Fruit fly (Drosophila melanogaster) ovary, adult (tissue): ENCODE measurements around the gene ttk.
A peak's percentile ranks its signal among the peaks of the same experiment; 100 is the strongest.

Source experiments
- CG17801 ChIP-seq: fragments of 200-800 bp; optimal IDR thresholded peaks from 2 replicates; lab custom pipeline; 2019; ENCODE audit warnings: missing biosample characterization, mild to moderate bottlenecking, missing genetic modification characterization, moderate library complexity; ENCODE audit not compliant: partially characterized antibody

ttk gene

DNA sequence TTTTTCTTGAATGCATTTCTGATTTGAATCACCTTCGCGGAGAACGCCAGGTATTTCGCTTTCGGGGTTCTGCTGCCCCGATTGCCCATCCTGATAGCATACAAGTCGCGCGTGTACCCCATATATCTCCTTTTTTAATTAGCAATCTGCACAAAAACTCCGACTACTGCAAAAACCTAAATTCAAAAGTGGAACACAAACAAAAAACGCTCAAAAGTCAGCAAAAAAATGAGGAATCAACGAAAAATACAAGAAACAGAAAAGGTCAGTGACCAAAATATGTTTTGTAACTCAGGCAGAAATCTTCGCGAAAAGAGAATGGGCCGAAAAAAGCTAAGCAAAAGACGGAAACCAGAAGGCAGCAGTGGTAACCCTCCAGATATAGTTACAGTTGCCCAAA, 2.6 kb downstream of the ttk start:
- TF ChIP-seq CG17801 (GFP tag; lab: Kevin White, UChicago) = no peak

DNA sequence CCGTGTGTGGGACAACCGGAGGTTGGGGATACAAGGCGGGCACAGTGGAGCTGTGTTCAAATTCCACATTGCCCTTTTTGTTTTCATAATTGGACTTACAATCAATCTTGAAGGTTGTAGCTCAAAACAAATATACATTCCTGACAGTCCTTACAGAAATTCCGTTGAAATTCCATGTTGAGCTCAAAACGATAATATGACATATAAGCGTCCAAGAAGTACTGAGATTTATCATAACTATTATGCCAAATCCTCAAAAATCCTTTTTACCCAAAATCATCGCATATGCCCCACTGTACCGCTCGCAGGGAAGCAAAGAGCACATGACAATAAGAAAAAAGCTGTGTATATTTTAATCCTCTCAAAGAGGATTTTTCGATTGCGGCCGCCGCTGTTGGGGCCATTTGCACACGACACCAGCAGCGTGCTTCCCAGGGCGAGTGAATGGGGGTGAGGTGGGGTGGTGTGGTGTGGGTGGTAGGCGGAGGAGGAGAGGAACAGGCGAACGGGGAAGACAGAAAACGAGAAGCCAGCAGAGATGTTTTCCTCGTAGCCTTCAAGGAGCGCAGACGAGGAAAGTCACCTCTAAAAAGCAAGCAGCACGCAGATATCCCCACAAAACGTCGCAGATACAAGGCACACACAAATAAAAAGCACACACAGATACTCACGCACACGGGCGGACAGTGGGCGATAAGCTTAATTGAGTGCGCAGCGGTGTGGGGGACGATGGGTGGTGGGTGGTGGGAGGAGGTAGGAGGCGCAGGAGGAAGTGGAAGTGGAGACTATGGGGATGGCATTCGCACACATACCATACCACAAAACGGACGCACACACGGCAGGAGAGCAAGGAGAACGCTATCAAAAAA, 3.9 kb downstream of the ttk start:
- no peak for TF ChIP-seq CG17801 (GFP tag; lab: Kevin White, UChicago)

DNA sequence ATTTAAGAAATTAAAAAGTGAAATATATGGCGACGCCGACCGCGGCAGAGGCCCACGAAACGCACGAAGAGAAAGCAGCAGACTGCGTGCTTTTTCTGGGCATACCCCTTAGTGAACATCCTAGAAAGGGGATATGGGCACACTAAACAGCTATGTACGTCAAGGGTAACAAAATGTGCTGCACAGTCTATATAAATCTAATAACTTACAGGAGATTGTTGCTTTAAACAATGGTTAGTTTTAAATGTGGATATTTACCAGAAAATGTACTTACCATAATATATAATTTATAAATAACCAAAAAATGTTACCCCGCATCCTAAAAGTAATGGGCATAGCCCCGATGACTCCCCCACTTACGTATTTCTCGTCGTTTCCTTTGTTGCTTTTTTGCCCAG, 4.5 kb downstream of the ttk start:
- no peak for TF ChIP-seq CG17801 (GFP tag; lab: Kevin White, UChicago)

DNA sequence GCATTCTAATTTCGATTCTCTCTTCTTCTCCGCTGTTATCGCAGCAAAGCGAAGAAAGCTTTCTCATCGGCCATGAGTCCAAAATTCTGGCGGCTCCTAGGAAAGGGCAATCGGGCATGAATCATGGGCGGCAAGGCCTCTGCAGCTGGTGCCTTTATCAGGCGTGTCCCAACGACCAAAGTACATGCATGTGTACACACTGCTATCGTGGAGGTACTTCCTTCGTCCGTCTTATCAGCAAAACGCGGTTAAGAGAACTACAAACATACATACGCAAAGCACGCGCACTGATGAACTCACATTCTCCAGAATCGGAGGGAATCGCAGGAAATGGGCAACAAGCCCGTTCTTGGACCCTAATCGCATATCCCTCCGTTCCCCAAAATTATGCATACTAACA, 5.3 kb downstream of the ttk start:
- TF ChIP-seq CG17801 (GFP tag; lab: Kevin White, UChicago) = no peak

DNA sequence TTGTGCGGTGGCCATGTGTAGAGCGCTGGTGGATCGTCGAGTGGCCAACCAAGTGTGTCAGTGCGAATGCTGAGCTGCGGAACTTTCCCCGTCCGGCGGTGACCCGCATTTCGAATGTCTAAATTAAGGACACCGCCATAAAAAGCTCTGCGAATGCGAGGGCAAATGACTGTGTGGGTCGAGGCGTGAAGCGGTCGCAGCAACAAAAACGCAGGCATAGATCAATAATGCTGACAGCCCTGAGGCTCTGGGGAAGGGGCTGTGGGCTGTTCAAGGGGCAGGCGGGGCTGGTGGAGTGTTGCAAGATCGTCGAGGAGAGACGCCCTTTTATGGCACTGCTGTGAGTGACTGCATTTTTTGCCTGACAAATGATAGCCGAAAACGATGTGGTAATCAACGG, 5.8 kb downstream of the ttk start:
- no peak for TF ChIP-seq CG17801 (GFP tag; lab: Kevin White, UChicago)

DNA sequence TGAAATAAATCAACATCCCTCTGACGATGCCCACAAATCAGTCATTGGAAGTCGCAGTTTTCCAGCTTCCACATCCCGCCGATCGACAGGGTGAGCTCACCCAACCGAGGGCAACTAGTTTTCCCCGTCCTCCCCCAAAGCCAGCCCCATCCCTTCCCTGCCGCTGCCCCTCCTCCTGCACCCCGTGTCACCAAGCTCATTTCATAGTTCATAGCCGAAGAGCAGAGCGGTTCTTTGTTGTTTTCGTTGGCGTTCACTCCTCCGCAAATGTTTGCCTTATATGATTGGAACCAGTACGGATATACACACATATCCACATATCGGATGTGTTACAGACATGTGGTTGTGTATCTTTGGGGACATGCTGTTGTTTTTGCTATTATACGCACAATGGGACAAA, 6.4 kb downstream of the ttk start:
- no peak for TF ChIP-seq CG17801 (GFP tag; lab: Kevin White, UChicago)

DNA sequence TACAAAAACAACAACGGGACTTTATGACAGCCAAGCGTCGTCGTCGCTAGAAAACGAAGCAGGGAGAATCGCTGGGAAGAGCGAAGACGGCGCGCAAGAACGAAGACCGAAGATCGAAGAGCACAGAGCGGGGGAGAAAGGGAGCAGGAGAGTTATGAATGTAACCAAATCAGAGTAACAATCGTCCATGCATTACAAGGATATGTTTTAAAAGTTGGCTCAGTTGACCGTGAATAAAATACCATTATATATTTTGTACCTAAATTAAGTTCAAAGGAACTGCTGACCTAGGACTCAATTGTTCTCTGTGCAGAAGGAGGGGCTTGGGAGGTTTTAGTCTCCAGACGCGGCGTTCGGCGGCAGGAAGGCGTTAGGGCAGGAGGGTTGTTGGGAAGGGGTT, 7.8 kb downstream of the ttk start:
- TF ChIP-seq CG17801 (GFP tag; lab: Kevin White, UChicago) = no peak

DNA sequence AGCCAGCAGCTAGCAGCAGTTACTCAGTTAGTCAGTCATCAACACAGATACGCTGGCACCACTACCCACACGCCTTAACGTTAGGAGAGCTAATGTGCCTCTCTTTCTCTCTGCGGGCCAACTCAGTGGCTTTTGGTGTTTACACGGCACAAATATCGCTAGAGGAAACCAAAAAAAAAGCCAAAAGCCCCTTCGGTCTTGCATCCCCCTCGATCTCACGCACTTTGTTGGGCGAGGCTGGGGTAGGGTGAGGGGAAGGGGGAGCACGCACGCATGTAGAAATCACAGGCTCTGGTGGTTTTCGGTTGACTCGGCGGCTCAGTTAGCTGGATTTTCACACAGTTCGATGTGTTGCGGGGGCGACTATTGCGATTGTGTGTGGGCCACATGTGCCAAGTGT, 8.3 kb downstream of the ttk start:
- no peak for TF ChIP-seq CG17801 (GFP tag; lab: Kevin White, UChicago)

DNA sequence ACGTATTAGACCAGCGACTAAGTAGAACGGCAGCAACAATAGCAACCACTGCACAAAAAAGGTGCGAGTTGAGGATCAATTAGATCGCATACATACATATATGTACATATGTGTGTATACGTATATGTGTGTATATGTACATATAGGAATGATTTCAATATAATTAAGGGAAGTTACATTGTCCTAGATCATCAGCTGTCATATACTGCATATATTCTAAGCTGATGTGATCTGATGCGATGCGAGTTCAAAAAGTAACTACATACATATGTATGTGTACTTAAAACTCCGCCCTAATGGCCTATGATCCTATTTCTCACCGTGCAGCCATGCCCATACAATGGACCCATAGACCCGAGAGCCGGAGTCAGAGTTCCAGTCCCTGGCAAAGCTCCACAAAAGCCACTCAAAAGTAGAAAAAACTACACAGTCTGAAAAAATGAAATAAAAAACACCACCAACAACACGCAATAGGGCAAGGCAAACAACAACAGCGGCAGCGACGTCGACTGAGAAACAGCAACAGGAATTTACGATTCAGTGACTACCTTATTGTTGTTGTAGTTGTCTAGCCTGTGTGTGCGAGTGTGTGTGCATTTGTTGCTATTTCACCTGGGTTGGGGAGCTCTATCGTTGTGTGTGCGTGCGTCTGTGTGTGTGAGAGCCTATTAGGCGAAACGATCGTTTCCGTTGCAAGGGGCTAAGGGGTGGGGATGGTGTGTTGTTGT, 9.7 kb downstream of the ttk start:
- no peak for TF ChIP-seq CG17801 (GFP tag; lab: Kevin White, UChicago)

DNA sequence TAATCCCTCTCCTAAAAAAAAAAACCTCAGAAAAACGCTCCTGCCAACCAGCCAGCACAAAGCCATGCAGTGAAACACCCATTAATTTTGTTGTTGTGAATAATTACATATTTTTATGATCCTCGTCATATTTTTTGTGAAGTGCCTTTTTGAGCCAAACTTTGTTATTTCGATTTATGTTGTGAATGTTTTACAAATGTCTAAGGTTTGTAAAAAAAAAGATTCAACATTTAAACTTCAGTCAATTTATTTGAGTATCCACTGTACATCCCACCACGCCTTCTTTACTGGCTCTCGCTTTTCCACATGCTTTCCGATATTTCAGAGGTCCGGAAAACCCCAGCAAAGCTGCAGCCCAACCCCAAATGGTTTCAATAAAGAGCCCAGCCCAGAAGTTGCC, 10.5 kb downstream of the ttk start:
- no peak for TF ChIP-seq CG17801 (GFP tag; lab: Kevin White, UChicago)

DNA sequence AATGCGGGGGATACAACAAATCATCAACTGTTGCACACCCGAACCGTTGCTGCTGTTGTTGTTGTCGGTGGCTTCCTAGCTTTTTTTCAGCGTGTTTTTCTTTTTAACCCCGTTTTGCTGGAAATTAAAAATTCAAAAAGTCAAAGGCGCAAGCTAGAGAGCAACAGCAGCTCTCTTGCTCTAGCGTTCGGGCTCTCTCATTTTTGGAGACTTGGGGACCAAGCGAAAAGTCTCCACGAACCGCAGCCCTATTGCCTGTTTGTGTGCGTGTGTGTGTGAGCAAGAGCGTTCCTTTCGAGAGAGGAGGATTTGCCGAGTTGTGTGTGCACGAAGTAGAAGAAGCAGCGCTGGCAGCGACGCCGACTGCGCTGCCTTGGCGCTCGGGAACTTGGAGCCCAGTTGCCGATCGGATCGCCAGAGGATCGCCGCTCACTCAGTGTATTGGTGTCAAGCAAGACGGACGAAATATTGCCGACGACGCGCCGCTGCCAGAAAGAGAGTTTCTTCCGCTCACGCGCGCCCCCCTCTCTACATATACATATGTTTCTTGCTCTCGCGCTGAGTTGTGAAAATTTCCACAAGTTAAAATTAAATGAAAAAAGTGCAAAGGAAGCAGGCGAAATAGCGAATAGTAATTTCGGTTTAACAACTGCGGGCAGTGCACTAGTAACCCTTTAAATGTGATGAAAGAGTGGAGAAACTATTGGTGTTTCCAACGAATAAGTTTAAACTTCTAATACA, 11.1 kb downstream of the ttk start:
- peak; percentile 72 for TF ChIP-seq CG17801 (GFP tag; lab: Kevin White, UChicago)

DNA sequence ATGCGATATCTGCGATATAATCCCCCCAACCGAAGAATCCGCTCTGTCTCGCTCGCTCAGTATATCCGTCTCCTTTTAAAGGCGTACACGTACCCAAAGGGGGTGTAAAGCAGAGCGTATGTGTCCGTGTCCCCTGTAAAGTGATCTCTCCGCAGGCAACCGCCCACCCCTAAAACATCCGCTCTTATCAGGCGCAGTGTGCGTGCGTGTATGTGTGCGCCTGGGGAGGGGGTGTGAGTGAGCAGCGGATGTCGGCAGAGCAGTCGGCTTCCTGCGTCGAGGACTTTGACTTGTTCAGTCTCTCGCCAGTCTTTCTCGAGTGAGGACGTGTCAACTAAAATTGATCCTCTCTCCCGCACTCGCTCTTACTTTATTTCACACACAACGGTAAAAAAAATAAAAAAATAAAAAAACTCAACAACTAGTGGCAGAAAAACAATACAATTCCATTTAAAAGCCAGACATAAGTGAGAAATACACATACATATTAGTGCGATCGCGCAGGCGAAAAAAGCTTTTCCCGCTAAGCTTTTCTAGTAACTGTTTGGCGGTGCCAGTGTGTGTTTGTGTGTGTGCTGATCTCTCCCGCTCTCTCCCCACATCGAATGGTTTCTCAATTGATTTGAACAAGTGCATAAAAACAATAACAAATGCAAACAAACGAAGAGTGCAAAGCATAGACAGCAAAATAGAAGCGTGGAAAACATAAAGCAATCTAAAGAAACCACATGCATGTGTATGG, 12.0 kb downstream of the ttk start:
- no peak for TF ChIP-seq CG17801 (GFP tag; lab: Kevin White, UChicago)

DNA sequence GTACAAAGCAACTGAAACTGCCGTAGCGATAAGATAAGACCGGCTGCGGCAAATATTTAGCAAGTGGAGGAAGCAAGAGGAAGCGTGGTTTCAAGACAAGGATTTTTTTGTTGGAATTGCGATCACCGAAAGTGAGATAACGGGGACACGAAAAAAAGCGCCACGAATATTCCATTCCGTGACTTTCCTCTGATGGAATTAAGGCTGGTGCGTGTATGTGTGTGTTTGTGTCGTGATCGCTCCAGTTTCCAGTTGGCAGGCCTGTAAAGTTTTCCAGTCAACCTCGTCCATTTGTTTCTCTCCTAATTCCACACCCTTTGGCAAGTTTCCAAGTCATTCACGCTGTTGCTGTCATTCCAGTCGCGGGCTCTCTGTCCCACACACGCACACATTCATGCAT, 12.6 kb downstream of the ttk start:
- TF ChIP-seq CG17801 (GFP tag; lab: Kevin White, UChicago) = no peak

DNA sequence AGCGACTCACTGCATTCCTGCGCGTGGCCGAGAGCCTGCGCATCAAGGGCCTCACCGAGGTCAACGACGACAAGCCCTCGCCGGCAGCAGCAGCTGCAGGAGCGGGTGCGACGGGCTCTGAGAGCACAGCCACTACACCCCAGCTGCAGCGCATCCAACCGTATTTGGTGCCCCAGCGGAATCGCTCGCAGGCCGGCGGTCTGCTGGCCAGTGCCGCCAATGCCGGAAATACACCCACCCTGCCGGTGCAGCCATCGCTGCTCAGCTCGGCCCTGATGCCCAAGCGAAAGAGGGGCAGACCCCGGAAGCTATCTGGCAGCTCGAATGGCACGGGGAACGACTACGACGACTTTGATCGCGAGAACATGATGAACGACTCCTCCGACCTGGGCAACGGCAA, 14.1 kb downstream of the ttk start:
- no peak for TF ChIP-seq CG17801 (GFP tag; lab: Kevin White, UChicago)

DNA sequence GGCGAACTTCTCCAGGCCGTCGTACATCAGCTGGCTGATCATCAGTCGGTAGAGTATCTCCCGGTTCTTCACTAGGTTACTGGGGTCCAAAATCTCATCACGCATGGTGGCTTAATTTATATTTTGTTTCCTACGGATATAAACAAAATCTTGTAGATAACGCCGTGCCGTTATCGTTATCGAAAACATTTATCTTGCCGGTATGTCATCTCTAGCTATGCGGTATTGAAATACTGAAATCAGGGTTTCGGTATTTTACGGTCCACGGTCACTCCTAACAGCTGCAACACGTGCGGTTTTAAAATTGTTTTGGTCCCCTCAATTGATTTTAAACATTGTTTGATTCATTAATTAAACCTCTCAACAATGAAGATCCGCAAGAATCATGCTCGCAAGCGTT, 23.1 kb downstream of the ttk start, which contains the start of the genes CstF50 and CG11563:
Gene CstF50 (minus strand): TSS at position 188 of the 400 bp plus-strand sequence.
Gene CG11563 (plus strand): TSS at position 260 of the 400 bp plus-strand sequence.
- TF ChIP-seq CG17801 (GFP tag; lab: Kevin White, UChicago) = peak; percentile 29
